Fruit fly (Drosophila melanogaster) whole organism, prepupa: ENCODE data around the gene Set8.
A peak's percentile ranks its signal among the peaks of the same experiment; 100 is the strongest.

ENCODE experiments used
- CG16779 ChIP-seq: fragments of 200-800 bp; sonication (Bioruptor generic); optimal IDR thresholded peaks from 3 replicates; lab custom pipeline; 2017; ENCODE audit warnings: missing biosample characterization, mild to moderate bottlenecking, missing genetic modification characterization
- CG6792 ChIP-seq: fragments of 200-800 bp; sonication (Bioruptor generic); optimal IDR thresholded peaks from 3 replicates; lab custom pipeline; 2016; ENCODE audit warnings: missing biosample characterization, missing genetic modification characterization
- CG8119 ChIP-seq: fragments of 200-800 bp; sonication (Bioruptor generic); IDR thresholded peaks from 3 replicates; pipeline ENCODE4 v1.3.6; 2022; ENCODE audit warnings: missing biosample characterization, missing genetic modification characterization
- Hr38 ChIP-seq: sonication (Bioruptor generic); optimal IDR thresholded peaks from 2 replicates; lab custom pipeline; 2016; ENCODE audit warnings: missing biosample characterization, missing genetic modification characterization
- OdsH ChIP-seq: fragments of 200-800 bp; sonication (Bioruptor generic); optimal IDR thresholded peaks from 3 replicates; lab custom pipeline; 2016; ENCODE audit warnings: missing biosample characterization, missing genetic modification characterization
- lz ChIP-seq: fragments of 200-800 bp; sonication (Bioruptor generic); optimal IDR thresholded peaks from 3 replicates; lab custom pipeline; 2016; ENCODE audit warnings: missing biosample characterization, missing genetic modification characterization
- vri ChIP-seq: fragments of 200-800 bp; sonication (Bioruptor generic); optimal IDR thresholded peaks from 3 replicates; lab custom pipeline; 2016; ENCODE audit warnings: missing biosample characterization, mild to moderate bottlenecking, missing genetic modification characterization

- TF ChIP-seq CG6792 (GFP tag; lab: Kevin White, UChicago) (no peak), CG8119 (peak; percentile 55; the same call in 2 of the 3 replicates), CG16779 (tag; lab: Kevin White, UChicago) (no peak), Hr38 (no peak), vri (GFP tag; lab: Kevin White, UChicago) (peak; percentile 66), lz (no peak), OdsH (GFP tag; lab: Kevin White, UChicago) (peak; percentile 15)
Observed at dm6 chr3R:14288669-14289383, 27.0 kb upstream of the Set8 start, which contains the start of gene red.
